Fruit fly (Drosophila melanogaster): Measurements from ENCODE around the gene CG34015.

DNA sequence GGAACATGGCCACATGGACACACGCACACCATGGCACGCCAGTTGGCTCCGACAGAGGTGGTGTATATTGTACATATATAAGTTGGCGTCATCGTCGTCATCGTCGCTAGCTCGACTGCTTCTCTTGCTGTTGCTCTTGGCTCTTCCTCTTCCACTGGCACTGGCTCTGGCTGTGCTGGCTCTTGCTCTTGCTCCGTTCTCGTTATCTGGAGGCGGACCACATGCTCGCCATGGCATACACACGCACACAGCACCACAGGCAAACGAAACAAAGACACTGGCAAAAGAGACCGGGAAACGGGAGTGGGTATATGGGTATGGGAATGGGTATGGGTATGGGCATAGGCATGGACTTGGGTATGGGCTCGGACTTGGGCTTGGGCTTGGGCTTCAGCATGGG, 23.0 kb downstream of the CG34015 start:
- no peak for TF ChIP-seq NfI (GFP tag; optimal IDR thresholded peaks at IDR 0.05)
- TF ChIP-seq B-H1 (GFP tag; IDR thresholded peaks at IDR 0.05): no peak
- no peak for TF ChIP-seq CG7987 (GFP tag; optimal IDR thresholded peaks at IDR 0.05)
- no peak for TF ChIP-seq CG12104 (GFP tag; optimal IDR thresholded peaks at IDR 0.05)
- no peak for TF ChIP-seq Sin3A (optimal IDR thresholded peaks at IDR 0.05)
- TF ChIP-seq Ptx1 (GFP tag; IDR thresholded peaks at IDR 0.05): no peak
- TF ChIP-seq CG18011 (GFP tag; optimal IDR thresholded peaks at IDR 0.05): no peak
- TF ChIP-seq E2f1 (GFP tag; IDR thresholded peaks at IDR 0.05): no peak
- TF ChIP-seq unpg (GFP tag; optimal IDR thresholded peaks at IDR 0.05): no peak
- no peak for TF ChIP-seq CG1792 (GFP tag; optimal IDR thresholded peaks at IDR 0.05)
